Worm (Caenorhabditis elegans) whole organism, midembryonic: ENCODE measurements around the gene aqp-11.

Experiments used
- T22C8.4 ChIP-seq: fragments of 200-800 bp; sonication (Bioruptor generic); IDR thresholded peaks from 2 replicates; pipeline ENCODE4 v1.3.6; 2022; ENCODE audit warnings: missing genetic modification characterization, missing compliant biosample characterization
- flt-1 ChIP-seq: fragments of 200-800 bp; sonication (Bioruptor generic); IDR thresholded peaks from 2 replicates; pipeline ENCODE4 v1.3.6; 2022; ENCODE audit warnings: missing genetic modification characterization, missing compliant biosample characterization
- tab-1 ChIP-seq: fragments of 200-800 bp; sonication (Bioruptor generic); IDR thresholded peaks from 2 replicates; pipeline ENCODE4 v1.3.6; 2022; ENCODE audit warnings: missing genetic modification characterization, missing compliant biosample characterization
- ztf-23 ChIP-seq: fragments of 200-800 bp; sonication (Bioruptor generic); IDR thresholded peaks from 2 replicates; pipeline ENCODE4 v1.3.6; 2022; ENCODE audit warnings: missing genetic modification reagents, missing genetic modification characterization, missing compliant biosample characterization

DNA sequence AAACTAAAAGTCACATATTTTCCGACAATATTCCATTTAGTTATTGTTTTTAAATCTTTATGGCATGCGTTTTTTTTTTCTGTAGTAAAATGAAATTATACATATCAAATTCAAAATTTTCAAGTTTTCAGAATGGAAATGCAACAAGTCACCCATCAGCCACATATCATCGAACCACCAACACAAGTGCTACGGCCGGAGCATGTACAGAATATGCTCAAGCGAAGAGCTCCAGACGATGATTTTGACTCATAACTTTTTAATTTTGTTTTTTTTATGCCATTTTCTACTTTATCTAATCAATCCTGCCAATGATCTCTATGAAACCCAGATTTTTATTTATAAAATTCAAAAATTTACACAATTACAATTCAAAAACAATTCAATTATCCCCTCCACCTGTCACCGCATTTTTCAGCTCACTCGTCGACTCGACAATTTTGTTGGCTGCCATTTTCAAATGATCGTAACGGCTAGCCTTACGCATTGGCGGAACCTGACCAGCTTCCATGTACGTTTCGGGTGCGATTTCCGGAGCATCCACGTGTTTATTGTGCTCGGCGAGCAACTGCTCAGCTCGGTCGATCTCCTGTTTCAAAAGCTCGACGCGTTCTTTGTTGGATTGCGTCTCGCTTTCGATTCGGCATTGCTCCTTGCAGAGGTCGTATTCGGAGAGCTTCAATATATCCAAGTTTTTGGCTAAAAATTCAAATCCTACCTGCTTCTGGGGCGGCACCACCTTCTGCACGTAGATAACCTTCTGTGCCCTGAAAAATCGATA, 47.2 kb upstream of the aqp-11 start:
- TF ChIP-seq tab-1: no peak
- no peak for TF ChIP-seq ztf-23
- TF ChIP-seq flt-1: 0 out of 2 replicates have a peak, but pooled peaks have one; percentile 60
- TF ChIP-seq T22C8.4 (GFP tag; lab: Robert Waterston, UW): peak; percentile 16; the same call in 1 of the 2 replicates
